Worm (Caenorhabditis elegans): ENCODE results near the gene F43C9.1.

The F43C9.1 gene

DNA sequence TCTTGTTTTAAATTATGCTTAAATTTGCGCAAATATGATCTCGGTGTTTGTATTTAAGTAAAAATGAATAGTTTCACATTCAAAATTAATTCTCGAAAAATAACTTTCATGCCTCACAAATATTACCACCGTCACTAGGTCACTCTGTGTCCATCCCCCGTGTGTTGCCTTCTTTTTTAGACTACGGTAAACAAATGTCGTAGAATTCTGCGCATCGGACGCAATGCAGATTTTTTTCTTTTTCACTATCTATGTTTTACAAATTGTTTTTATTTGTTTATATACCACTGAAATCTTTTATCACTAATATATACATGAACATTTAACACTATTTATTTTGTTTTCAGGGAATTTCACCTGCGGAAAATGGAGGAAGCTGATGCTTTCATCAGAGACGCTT is 25.2 kb downstream of the F43C9.1 start, which contains the start of gene R08E3.3:
TSS of gene R08E3.3 (plus strand) at position 342 of the 400 bp plus-strand sequence.
- TF ChIP-seq nfya-1 (tag; optimal IDR thresholded peaks at IDR 0.05) = peak; percentile 36
- TF ChIP-seq hlh-15 (tag; optimal IDR thresholded peaks at IDR 0.05) = no peak
- TF ChIP-seq elt-2 (tag; optimal IDR thresholded peaks at IDR 0.05) = peak; percentile 16

DNA sequence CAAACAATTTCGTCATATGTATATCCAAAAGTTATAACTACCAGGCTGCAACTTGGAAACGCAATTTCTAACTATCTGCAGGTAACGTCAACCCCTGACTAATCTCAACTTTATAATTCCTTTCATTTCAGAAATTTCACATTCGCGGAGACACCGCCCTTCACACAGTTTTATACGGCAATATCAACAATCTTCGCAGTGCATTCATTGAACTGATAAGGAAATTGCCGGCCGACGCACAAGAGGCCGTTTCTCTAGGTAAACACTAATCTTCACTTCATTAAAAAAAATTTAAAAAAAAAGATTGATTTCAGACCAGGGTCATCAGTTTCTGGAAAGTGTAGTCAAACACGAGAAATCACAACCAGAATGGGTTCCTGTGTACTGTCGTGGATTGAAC is 25.8 kb downstream of the F43C9.1 start:
- TF ChIP-seq hlh-15 (tag; optimal IDR thresholded peaks at IDR 0.05) (no peak), eyg-1 (tag; optimal IDR thresholded peaks at IDR 0.05) (no peak), elt-2 (tag; optimal IDR thresholded peaks at IDR 0.05) (peak; percentile 37)

DNA sequence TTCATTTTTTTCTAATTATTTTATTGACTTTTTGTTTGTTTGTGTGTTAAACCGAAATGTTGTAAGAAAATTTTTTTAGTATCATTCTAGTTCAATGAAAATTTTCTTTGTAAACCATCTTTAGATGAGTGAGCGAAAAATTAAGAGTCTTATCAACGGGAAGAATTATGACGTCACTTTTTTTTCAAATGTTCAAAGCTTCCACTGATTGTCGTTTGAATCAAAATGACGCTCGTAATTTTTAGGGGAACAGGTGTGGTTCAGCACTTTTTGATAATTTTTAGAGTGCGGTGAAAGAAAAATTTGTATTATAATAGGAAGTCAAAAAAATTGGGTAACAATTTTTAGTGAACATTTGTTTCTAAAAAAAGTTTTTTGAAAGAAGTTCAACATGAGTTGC is 28.5 kb downstream of the F43C9.1 start:
- TF ChIP-seq fkh-10 (GFP tag; optimal IDR thresholded peaks at IDR 0.05) = no peak

DNA sequence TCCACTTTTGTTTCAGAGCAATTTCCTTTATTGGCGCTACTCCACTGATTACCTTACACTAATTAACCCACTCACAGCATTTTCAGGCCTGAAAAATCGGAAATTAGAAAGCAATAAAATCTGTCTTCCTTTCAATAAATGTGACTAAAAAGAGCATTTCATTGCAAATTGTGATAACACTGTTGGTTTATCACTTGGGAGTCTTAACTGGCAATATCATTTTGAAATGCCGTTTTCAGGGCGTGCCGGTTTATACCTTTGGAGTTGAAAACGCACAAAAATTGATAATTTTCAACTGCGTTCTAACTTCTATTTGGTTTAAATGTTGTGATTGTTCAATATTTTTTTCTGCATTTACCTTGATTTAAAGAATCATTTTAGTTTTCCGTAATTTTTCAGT is 29.2 kb downstream of the F43C9.1 start, which contains the start of gene R08E3.1:
TSS of gene R08E3.1 (plus strand) at position 386 of the 400 bp plus-strand sequence.
- no peak for TF ChIP-seq ceh-9 (tag; optimal IDR thresholded peaks at IDR 0.05)
- TF ChIP-seq ztf-16 (tag; optimal IDR thresholded peaks at IDR 0.05) = no peak

DNA sequence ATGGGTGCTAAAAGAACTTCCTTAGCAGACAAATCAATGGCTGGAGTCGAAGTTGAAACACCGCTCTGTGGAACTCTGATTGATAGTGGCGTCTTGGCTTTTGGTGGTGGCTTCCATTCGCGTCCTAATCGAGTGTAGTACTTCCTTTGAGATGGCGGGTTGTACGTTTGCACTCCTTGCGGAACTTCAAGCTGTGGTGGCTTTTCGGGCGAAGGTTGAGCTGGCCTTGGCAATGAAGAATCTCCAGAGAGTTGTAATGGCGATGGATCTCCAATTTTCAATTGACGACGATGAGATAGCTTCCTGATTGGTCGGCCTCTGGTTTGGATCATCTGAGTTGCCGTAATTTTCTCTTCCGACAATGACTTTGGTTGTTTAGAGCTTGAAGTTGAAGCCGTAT is 47.6 kb downstream of the F43C9.1 start:
- TF ChIP-seq pros-1 (tag; optimal IDR thresholded peaks at IDR 0.05) = no peak
- no peak for TF ChIP-seq zip-5 (tag; optimal IDR thresholded peaks at IDR 0.05)
- TF ChIP-seq fax-1 (tag; optimal IDR thresholded peaks at IDR 0.05) = no peak
- TF ChIP-seq unc-86 (tag; optimal IDR thresholded peaks at IDR 0.05) = no peak
- TF ChIP-seq odd-2 (tag; optimal IDR thresholded peaks at IDR 0.05) = no peak
- no peak for TF ChIP-seq ceh-18 (tag; optimal IDR thresholded peaks at IDR 0.05)
- TF ChIP-seq ztf-16 (tag; optimal IDR thresholded peaks at IDR 0.05) = no peak
- no peak for TF ChIP-seq elt-4 (tag; optimal IDR thresholded peaks at IDR 0.05)
- no peak for TF ChIP-seq eyg-1 (tag; optimal IDR thresholded peaks at IDR 0.05)
- TF ChIP-seq nhr-232 (tag; optimal IDR thresholded peaks at IDR 0.05) = no peak
- TF ChIP-seq syd-9 (tag; optimal IDR thresholded peaks at IDR 0.05) = no peak
- no peak for TF ChIP-seq ceh-30 (tag; optimal IDR thresholded peaks at IDR 0.05)
- TF ChIP-seq dmd-4 (tag; optimal IDR thresholded peaks at IDR 0.05; ENCODE audit: borderline replicate concordance) = no peak
- TF ChIP-seq hlh-6 (tag; optimal IDR thresholded peaks at IDR 0.05) = no peak
- TF ChIP-seq pha-2 (tag; optimal IDR thresholded peaks at IDR 0.05) = no peak
- TF ChIP-seq lim-6 (tag; optimal IDR thresholded peaks at IDR 0.05) = no peak
- no peak for TF ChIP-seq nhr-11 (tag; optimal IDR thresholded peaks at IDR 0.05)
- TF ChIP-seq ceh-9 (tag; optimal IDR thresholded peaks at IDR 0.05) = no peak

DNA sequence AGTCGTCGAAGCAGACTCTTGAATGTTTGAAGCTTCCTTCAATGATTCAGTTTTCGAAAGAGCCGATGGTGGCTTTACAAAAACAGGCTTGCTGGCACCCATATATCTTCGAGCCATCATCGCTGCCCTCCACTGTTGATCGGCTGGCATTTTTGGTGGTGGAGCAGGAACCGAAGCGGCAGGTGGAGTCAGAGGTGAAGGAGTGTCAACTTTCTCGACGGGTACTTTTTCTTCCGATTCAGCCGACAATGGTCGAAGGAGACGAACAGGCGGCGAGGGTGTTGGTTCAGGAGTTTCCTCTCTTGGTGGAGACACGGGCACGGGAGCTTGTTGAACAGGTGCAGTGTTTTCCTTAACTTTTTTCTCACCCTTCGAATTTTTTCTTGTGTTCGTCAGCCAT is 49.2 kb downstream of the F43C9.1 start:
- TF ChIP-seq ceh-19 (GFP tag; optimal IDR thresholded peaks at IDR 0.05) (no peak), K02D7.2 (tag; optimal IDR thresholded peaks at IDR 0.05) (no peak), ceh-45 (GFP tag; IDR thresholded peaks at IDR 0.05) (no peak), Y22D7AL.16 (tag; optimal IDR thresholded peaks at IDR 0.05) (no peak), ceh-34 (tag; optimal IDR thresholded peaks at IDR 0.05) (no peak), C08G9.2 (tag; optimal IDR thresholded peaks at IDR 0.05) (no peak), tbx-2 (tag; optimal IDR thresholded peaks at IDR 0.05) (no peak), ceh-30 (tag; optimal IDR thresholded peaks at IDR 0.05) (no peak), nhr-11 (tag; optimal IDR thresholded peaks at IDR 0.05) (no peak), pag-3 (tag; optimal IDR thresholded peaks at IDR 0.05; ENCODE audit: borderline replicate concordance) (no peak), che-1 (tag; optimal IDR thresholded peaks at IDR 0.05) (no peak), ceh-31 (tag; optimal IDR thresholded peaks at IDR 0.05) (no peak), elt-4 (tag; optimal IDR thresholded peaks at IDR 0.05) (no peak), lim-6 (tag; optimal IDR thresholded peaks at IDR 0.05) (no peak), tbx-7 (tag; optimal IDR thresholded peaks at IDR 0.05) (no peak), fax-1 (tag; optimal IDR thresholded peaks at IDR 0.05) (no peak), sox-4 (tag; optimal IDR thresholded peaks at IDR 0.05) (no peak), ama-1 (optimal IDR thresholded peaks at IDR 0.05) (no peak)

All from whole organism, late embryonic.